Worm (Caenorhabditis elegans): ENCODE data around the gene srh-276.

- TF ChIP-seq pqm-1 (tag; optimal IDR thresholded peaks at IDR 0.05) (no peak), ceh-31 (tag; optimal IDR thresholded peaks at IDR 0.05) (no peak), dmd-4 (tag; optimal IDR thresholded peaks at IDR 0.05; ENCODE audit: borderline replicate concordance) (no peak), ama-1 (optimal IDR thresholded peaks at IDR 0.05) (no peak), ceh-24 (tag; optimal IDR thresholded peaks at IDR 0.05) (no peak), pros-1 (tag; optimal IDR thresholded peaks at IDR 0.05) (no peak), pha-4 (tag; optimal IDR thresholded peaks at IDR 0.05) (no peak), unc-55 (GFP tag; optimal IDR thresholded peaks at IDR 0.05) (no peak)
Measured at ce11 chrV:15577395-15577896, 48.3 kb downstream of the srh-276 start, which contains the start of gene atx-3.
